Fruit fly (Drosophila melanogaster) whole organism, prepupa: Measurements from ENCODE around the gene gammaTub37C.

Experiments
- Blimp-1 ChIP-seq: fragments of 200-800 bp; sonication (Bioruptor generic); optimal IDR thresholded peaks from 3 replicates; lab custom pipeline; 2017; ENCODE audit warnings: missing biosample characterization, missing genetic modification characterization, mild to moderate bottlenecking, moderate library complexity, missing genetic modification reagents
- CG10631 ChIP-seq: fragments of 200-800 bp; sonication (Bioruptor generic); optimal IDR thresholded peaks from 2 replicates; lab custom pipeline; 2016; ENCODE audit warnings: missing biosample characterization, missing genetic modification characterization
- CG10669 ChIP-seq: fragments of 200-800 bp; sonication (Bioruptor generic); optimal IDR thresholded peaks from 3 replicates; lab custom pipeline; 2018; ENCODE audit warnings: missing biosample characterization, mild to moderate bottlenecking, missing genetic modification characterization, moderate library complexity
- CG11294 ChIP-seq: fragments of 200-800 bp; sonication (Bioruptor generic); IDR thresholded peaks from 2 replicates; pipeline ENCODE4 v1.3.6; 2022; ENCODE audit warnings: missing biosample characterization, missing genetic modification characterization
- CG11762 ChIP-seq: fragments of 200-800 bp; sonication (Bioruptor generic); optimal IDR thresholded peaks from 3 replicates; lab custom pipeline; 2016; ENCODE audit warnings: missing biosample characterization, missing genetic modification characterization; ENCODE audit not compliant: insufficient read depth
- CG15336 ChIP-seq: fragments of 200-800 bp; sonication (Bioruptor generic); IDR thresholded peaks from 2 replicates; pipeline ENCODE4 v1.3.6; 2022; ENCODE audit warnings: missing biosample characterization, missing genetic modification characterization
- CG1621 ChIP-seq: fragments of 200-800 bp; sonication (Bioruptor generic); optimal IDR thresholded peaks from 3 replicates; lab custom pipeline; 2018; ENCODE audit warnings: missing biosample characterization, mild to moderate bottlenecking, missing genetic modification characterization
- CG16779 ChIP-seq: fragments of 200-800 bp; sonication (Bioruptor generic); optimal IDR thresholded peaks from 3 replicates; lab custom pipeline; 2017; ENCODE audit warnings: missing biosample characterization, mild to moderate bottlenecking, missing genetic modification characterization
- CG34406 ChIP-seq: fragments of 200-800 bp; sonication (Bioruptor generic); optimal IDR thresholded peaks from 3 replicates; lab custom pipeline; 2016; ENCODE audit warnings: missing biosample characterization, missing genetic modification characterization
- CG4318 ChIP-seq: fragments of 200-800 bp; sonication (Bioruptor generic); optimal IDR thresholded peaks from 3 replicates; lab custom pipeline; 2017; ENCODE audit warnings: missing biosample characterization, mild to moderate bottlenecking, missing genetic modification characterization
- CG6163 ChIP-seq: fragments of 200-800 bp; sonication (Bioruptor generic); IDR thresholded peaks from 3 replicates; pipeline ENCODE4 v1.3.6; 2022; ENCODE audit warnings: missing biosample characterization, missing genetic modification characterization
- CG6808 ChIP-seq: fragments of 200-800 bp; sonication (Bioruptor generic); optimal IDR thresholded peaks from 3 replicates; lab custom pipeline; 2017; ENCODE audit warnings: missing biosample characterization, missing genetic modification characterization, mild to moderate bottlenecking, moderate library complexity, missing genetic modification reagents
- CG8119 ChIP-seq: fragments of 200-800 bp; sonication (Bioruptor generic); IDR thresholded peaks from 3 replicates; pipeline ENCODE4 v1.3.6; 2022; ENCODE audit warnings: missing biosample characterization, missing genetic modification characterization
- CG8319 ChIP-seq: fragments of 200-800 bp; sonication (Bioruptor generic); optimal IDR thresholded peaks from 3 replicates; lab custom pipeline; 2016; ENCODE audit warnings: missing biosample characterization, missing genetic modification characterization
- CG8632 ChIP-seq: fragments of 200-800 bp; sonication (Bioruptor generic); optimal IDR thresholded peaks from 3 replicates; lab custom pipeline; 2016; ENCODE audit warnings: missing biosample characterization, missing genetic modification characterization
- Eip75B ChIP-seq: fragments of 200-800 bp; sonication (Bioruptor generic); optimal IDR thresholded peaks from 3 replicates; lab custom pipeline; 2016; ENCODE audit warnings: missing biosample characterization, missing genetic modification characterization
- Eip93F ChIP-seq: fragments of 200-800 bp; sonication (Bioruptor generic); optimal IDR thresholded peaks from 2 replicates; lab custom pipeline; 2016; ENCODE audit warnings: missing biosample characterization, mild to moderate bottlenecking, missing genetic modification characterization
- Ets96B ChIP-seq: fragments of 200-800 bp; optimal IDR thresholded peaks from 2 replicates; lab custom pipeline; 2019; ENCODE audit warnings: missing biosample characterization, mild to moderate bottlenecking, missing genetic modification characterization, moderate library complexity
- Gug ChIP-seq: fragments of 200-800 bp; sonication (Bioruptor generic); IDR thresholded peaks from 2 replicates; pipeline ENCODE4 v1.3.6; 2022; ENCODE audit warnings: missing biosample characterization, missing genetic modification characterization
- Hr38 ChIP-seq: sonication (Bioruptor generic); optimal IDR thresholded peaks from 2 replicates; lab custom pipeline; 2016; ENCODE audit warnings: missing biosample characterization, missing genetic modification characterization
- Hr39 ChIP-seq: fragments of 200-800 bp; sonication (Bioruptor generic); optimal IDR thresholded peaks from 2 replicates; lab custom pipeline; 2016; ENCODE audit warnings: missing biosample characterization, missing genetic modification characterization
- Lpt ChIP-seq: fragments of 200-800 bp; sonication (Bioruptor generic); optimal IDR thresholded peaks from 3 replicates; lab custom pipeline; 2016; ENCODE audit warnings: missing biosample characterization, missing genetic modification characterization
- Met ChIP-seq: fragments of 200-800 bp; sonication (Bioruptor generic); optimal IDR thresholded peaks from 3 replicates; lab custom pipeline; 2016; ENCODE audit warnings: missing biosample characterization, missing genetic modification characterization
- OdsH ChIP-seq: fragments of 200-800 bp; sonication (Bioruptor generic); optimal IDR thresholded peaks from 3 replicates; lab custom pipeline; 2016; ENCODE audit warnings: missing biosample characterization, missing genetic modification characterization
- Sox102F ChIP-seq: fragments of 200-800 bp; sonication (Bioruptor generic); optimal IDR thresholded peaks from 2 replicates; lab custom pipeline; 2016; ENCODE audit warnings: missing biosample characterization, mild to moderate bottlenecking, missing genetic modification characterization
- Sox14 ChIP-seq: fragments of 200-800 bp; sonication (Bioruptor generic); optimal IDR thresholded peaks from 3 replicates; lab custom pipeline; 2016; ENCODE audit warnings: missing biosample characterization, missing genetic modification characterization
- Sox15 ChIP-seq: fragments of 200-800 bp; sonication (Bioruptor generic); optimal IDR thresholded peaks from 3 replicates; lab custom pipeline; 2016; ENCODE audit warnings: missing biosample characterization, missing genetic modification characterization
- achi ChIP-seq: fragments of 200-800 bp; sonication (Bioruptor generic); optimal IDR thresholded peaks from 3 replicates; lab custom pipeline; 2016; ENCODE audit warnings: missing biosample characterization, missing genetic modification characterization
- acj6 ChIP-seq: fragments of 200-800 bp; sonication (Bioruptor generic); optimal IDR thresholded peaks from 3 replicates; lab custom pipeline; 2016; ENCODE audit warnings: missing biosample characterization, missing genetic modification characterization
- cyc ChIP-seq: fragments of 200-800 bp; sonication (Bioruptor generic); optimal IDR thresholded peaks from 3 replicates; lab custom pipeline; 2016; ENCODE audit warnings: missing biosample characterization, missing genetic modification characterization
- dac ChIP-seq: fragments of 200-800 bp; sonication (Bioruptor generic); optimal IDR thresholded peaks from 2 replicates; lab custom pipeline; 2017; ENCODE audit warnings: missing biosample characterization, mild to moderate bottlenecking, missing genetic modification characterization
- dsx ChIP-seq: fragments of 200-800 bp; optimal IDR thresholded peaks from 3 replicates; lab custom pipeline; 2019; ENCODE audit warnings: missing biosample characterization, mild to moderate bottlenecking, missing genetic modification characterization, moderate library complexity; ENCODE audit not compliant: poor library complexity, severe bottlenecking
- eg ChIP-seq: fragments of 200-800 bp; sonication (Bioruptor generic); IDR thresholded peaks from 3 replicates; pipeline ENCODE4 v1.3.6; 2022; ENCODE audit warnings: missing biosample characterization, missing genetic modification characterization
- esn ChIP-seq: fragments of 200-800 bp; sonication (Bioruptor generic); optimal IDR thresholded peaks from 2 replicates; lab custom pipeline; 2016; ENCODE audit warnings: missing biosample characterization, mild to moderate bottlenecking, missing genetic modification characterization, moderate library complexity
- fd59A ChIP-seq: fragments of 200-800 bp; sonication (Bioruptor generic); optimal IDR thresholded peaks from 2 replicates; lab custom pipeline; 2017; ENCODE audit warnings: missing biosample characterization, mild to moderate bottlenecking, missing genetic modification characterization, missing genetic modification reagents
- fd85E ChIP-seq: fragments of 200-800 bp; sonication (Bioruptor generic); optimal IDR thresholded peaks from 3 replicates; lab custom pipeline; 2016; ENCODE audit warnings: missing biosample characterization, missing genetic modification characterization
- fkh ChIP-seq: fragments of 200-800 bp; sonication (Bioruptor generic); optimal IDR thresholded peaks from 3 replicates; lab custom pipeline; 2017; ENCODE audit warnings: missing biosample characterization, mild to moderate bottlenecking, missing genetic modification characterization, moderate library complexity
- lz ChIP-seq: fragments of 200-800 bp; sonication (Bioruptor generic); optimal IDR thresholded peaks from 3 replicates; lab custom pipeline; 2016; ENCODE audit warnings: missing biosample characterization, missing genetic modification characterization
- net ChIP-seq: fragments of 200-800 bp; sonication (Bioruptor generic); optimal IDR thresholded peaks from 3 replicates; lab custom pipeline; 2016; ENCODE audit warnings: missing biosample characterization, missing genetic modification characterization
- pdm3 ChIP-seq: fragments of 200-800 bp; sonication (Bioruptor generic); optimal IDR thresholded peaks from 3 replicates; lab custom pipeline; 2016; ENCODE audit warnings: missing biosample characterization, missing genetic modification characterization
- salr ChIP-seq, 2 experiments: fragments of 200-800 bp; sonication (Bioruptor generic); optimal IDR thresholded peaks; 3 replicates each; lab custom pipeline; 2016 to 2018; ENCODE audit warnings: missing biosample characterization in 2 of 2, missing genetic modification characterization in 2 of 2, mild to moderate bottlenecking in 1 of 2
- spab ChIP-seq: fragments of 200-800 bp; sonication (Bioruptor generic); optimal IDR thresholded peaks from 2 replicates; lab custom pipeline; 2017; ENCODE audit warnings: missing biosample characterization, mild to moderate bottlenecking, missing genetic modification characterization, missing genetic modification reagents
- ss ChIP-seq, 2 experiments: fragments of 200-800 bp; sonication (Bioruptor generic); optimal IDR thresholded peaks; 2 replicates in 1 of 2; 3 replicates in 1 of 2; lab custom pipeline; 2017 to 2018; ENCODE audit warnings: mild to moderate bottlenecking in 2 of 2, missing biosample characterization in 2 of 2, missing genetic modification characterization in 2 of 2, moderate library complexity in 1 of 2
- topi ChIP-seq: fragments of 200-800 bp; sonication (Bioruptor generic); optimal IDR thresholded peaks from 3 replicates; lab custom pipeline; 2016; ENCODE audit warnings: missing biosample characterization, missing genetic modification characterization

Gene gammaTub37C

DNA sequence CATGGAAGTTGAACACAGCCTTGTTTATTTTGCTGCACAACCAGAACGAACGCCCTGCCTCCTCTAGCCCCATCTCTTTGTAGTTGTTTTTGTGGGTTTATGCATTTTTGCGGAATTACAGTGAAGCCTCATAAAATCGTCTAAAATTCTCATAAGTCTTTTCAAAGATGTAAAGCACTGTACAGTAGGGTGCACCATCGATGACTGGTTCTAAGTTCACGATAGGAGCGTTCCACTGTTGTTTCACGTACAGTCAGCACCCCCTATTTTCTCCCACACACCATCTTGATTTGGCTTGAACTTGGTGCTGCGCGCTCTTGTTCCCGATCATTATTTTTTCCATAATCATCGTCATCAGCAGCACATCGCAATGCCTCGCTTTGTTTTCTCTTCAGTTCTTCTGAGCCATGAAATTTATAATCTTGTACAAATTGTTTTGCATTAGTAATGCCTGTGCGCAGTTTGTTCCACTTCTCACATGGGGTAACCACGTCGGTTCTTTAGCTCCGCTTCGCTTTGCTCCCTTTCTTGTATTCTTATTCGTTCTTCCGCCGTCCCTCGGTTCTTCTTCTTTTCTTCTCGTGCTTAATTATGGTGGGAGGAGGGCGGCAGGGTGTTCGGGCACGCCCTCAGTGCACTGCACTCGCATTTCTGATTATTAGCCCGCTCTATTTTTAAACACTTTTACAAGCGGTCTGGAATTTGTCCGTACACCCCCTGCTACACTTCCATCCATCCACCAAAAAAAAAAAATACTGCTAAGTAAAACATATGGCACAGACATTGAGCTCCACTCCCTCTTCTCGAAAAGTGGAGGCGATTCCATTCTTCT is 22.2 kb downstream of the gammaTub37C start (continued):
- TF ChIP-seq OdsH (GFP tag; lab: Kevin White, UChicago), result peak; percentile 18
- TF ChIP-seq CG34406, result no peak
- no peak for TF ChIP-seq salr (GFP tag; optimal IDR thresholded peaks at IDR 0.05; lab: Kevin White, UChicago)
- peak; percentile 5 for TF ChIP-seq CG6808 (GFP tag; lab: Kevin White, UChicago)
- no peak for TF ChIP-seq topi
- TF ChIP-seq eg (GFP tag; lab: Robert Waterston, UW), result peak; percentile 59
- TF ChIP-seq dsx (GFP tag; lab: Kevin White, UChicago), result no peak
- TF ChIP-seq CG8119 (GFP tag; lab: Robert Waterston, UW), result 0 out of 3 replicates have a peak, but pooled peaks have one; percentile 21
- no peak for TF ChIP-seq Hr39 (GFP tag; lab: Kevin White, UChicago)
- no peak for TF ChIP-seq cyc
- TF ChIP-seq Hr38, result no peak
- no peak for TF ChIP-seq Blimp-1
- no peak for TF ChIP-seq Eip93F
- TF ChIP-seq net (GFP tag; lab: Kevin White, UChicago), result no peak
- no peak for TF ChIP-seq fd85E
- peak; percentile 62; the same call in 2 of the 3 replicates for TF ChIP-seq CG6163
- TF ChIP-seq CG8632 (GFP tag; lab: Kevin White, UChicago), result no peak
- no peak for TF ChIP-seq esn (GFP tag; lab: Kevin White, UChicago)
- TF ChIP-seq CG10669 (GFP tag; lab: Kevin White, UChicago), result no peak
- TF ChIP-seq fkh, result no peak
- no peak for TF ChIP-seq CG11294
- TF ChIP-seq, all 60 proteins: peak for 12

DNA sequence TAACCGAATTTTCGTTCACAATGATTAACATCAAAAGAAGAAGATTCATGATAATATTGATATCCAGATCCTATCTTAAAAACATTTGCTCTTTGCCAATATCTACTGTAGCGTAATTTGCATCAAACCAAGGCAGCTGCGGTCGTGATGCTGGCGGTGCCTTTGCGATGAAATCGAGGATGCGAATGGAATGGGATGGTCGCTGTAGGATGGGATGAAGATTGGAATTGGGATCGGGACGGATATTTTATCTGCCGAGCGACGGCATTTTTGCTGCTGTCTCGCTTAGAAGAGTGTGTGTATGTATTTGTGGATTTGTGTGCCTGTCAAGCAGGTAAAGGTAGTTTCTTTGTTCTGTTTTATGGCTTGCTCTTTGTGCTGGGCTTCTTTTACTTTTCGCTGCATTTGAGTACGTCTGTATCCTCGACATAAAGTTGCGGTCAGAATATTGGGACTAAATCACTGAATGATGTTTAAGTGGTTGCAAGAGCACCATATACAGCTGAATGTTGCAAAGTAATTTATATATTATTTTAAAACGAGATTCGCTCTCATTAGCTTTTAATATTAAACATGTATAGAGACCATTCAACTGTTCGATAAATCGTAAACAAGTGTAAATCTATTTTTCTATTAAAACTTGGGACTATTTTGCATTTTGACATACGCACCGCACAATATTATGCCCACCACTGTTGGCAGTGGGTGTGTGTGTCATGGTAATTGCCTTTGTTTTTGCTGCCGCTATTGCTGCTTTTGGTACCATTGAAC is 23.0 kb downstream of the gammaTub37C start:
- TF ChIP-seq OdsH (GFP tag; lab: Kevin White, UChicago) (peak; percentile 75), topi (peak; percentile 77), Lpt (GFP tag; lab: Kevin White, UChicago) (peak; percentile 36), CG6163 (peak; percentile 5; the same call in 1 of the 3 replicates), cyc (peak; percentile 64), dac (GFP tag; lab: Kevin White, UChicago) (no peak), spab (no peak), Gug (GFP tag; lab: Robert Waterston, UW) (no peak), CG34406 (peak; percentile 77), fd85E (no peak), CG15336 (GFP tag; lab: Robert Waterston, UW) (peak; percentile 51; the same call in 1 of the 2 replicates), CG10669 (GFP tag; lab: Kevin White, UChicago) (peak; percentile 46), acj6 (GFP tag; lab: Kevin White, UChicago) (peak; percentile 75), CG8319 (GFP tag; lab: Kevin White, UChicago) (peak; percentile 69), CG1621 (tag; lab: Kevin White, UChicago) (no peak), Eip93F (peak; percentile 74), salr (GFP tag; optimal IDR thresholded peaks at IDR 0.05; lab: Kevin White, UChicago) (peak in 1 of 2 experiments; percentile 28), CG11762 (GFP tag; lab: Kevin White, UChicago) (peak; percentile 75), dsx (GFP tag; lab: Kevin White, UChicago) (peak; percentile 4), Sox102F (GFP tag; lab: Kevin White, UChicago) (peak; percentile 67), achi (GFP tag; lab: Kevin White, UChicago) (peak; percentile 73), fkh (no peak), Sox15 (GFP tag; lab: Kevin White, UChicago) (peak; percentile 66), pdm3 (GFP tag; lab: Kevin White, UChicago) (peak; percentile 62), CG4318 (GFP tag; lab: Kevin White, UChicago) (peak; percentile 18), lz (GFP tag; lab: Kevin White, UChicago) (peak; percentile 73), CG8119 (GFP tag; lab: Robert Waterston, UW) (peak; percentile 50), CG10631 (GFP tag; lab: Kevin White, UChicago) (peak; percentile 54), Sox14 (GFP tag; lab: Kevin White, UChicago) (peak; percentile 34), Ets96B (tag; lab: Kevin White, UChicago) (peak; percentile 18), CG16779 (no peak), eg (GFP tag; lab: Robert Waterston, UW) (peak; percentile 28; the same call in 1 of the 3 replicates), Hr39 (GFP tag; lab: Kevin White, UChicago) (peak; percentile 64), ss (GFP tag; optimal IDR thresholded peaks at IDR 0.05; lab: Kevin White, UChicago) (peak in 1 of 2 experiments; percentile 1), Met (peak; percentile 82), fd59A (GFP tag; lab: Kevin White, UChicago) (peak; percentile 28), Eip75B (peak; percentile 59)
